Fruit fly (Drosophila melanogaster) S2 (cell line): ENCODE measurements around the gene CG14300.

Experiments
- CG8478 ChIP-seq: fragments of >200 bp; optimal IDR thresholded peaks from 2 replicates; lab custom pipeline; 2018
- CTCF ChIP-seq, 2 experiments: fragments of >200 bp; optimal IDR thresholded peaks; 2 replicates each; lab custom pipeline; 2018

- TF ChIP-seq CG8478 (lab: Kevin White, UChicago) = no peak
- TF ChIP-seq CTCF (optimal IDR thresholded peaks at IDR 0.05; lab: Kevin White, UChicago) = no peak
Measured at dm6 chr3R:18719767-18720341, 26.3 kb upstream of the CG14300 start.
